Worm (Caenorhabditis elegans) whole organism, L3 larva: ENCODE measurements around the gene fbxa-220.

Experiments used
- R02D3.7 ChIP-seq: fragments of 150-350 bp; optimal IDR thresholded peaks from 2 replicates; lab custom pipeline; 2014; ENCODE audit warnings: missing biosample characterization, missing genetic modification characterization
- aly-2 ChIP-seq: fragments of 150-350 bp; optimal IDR thresholded peaks from 2 replicates; lab custom pipeline; 2014; ENCODE audit warnings: missing biosample characterization, missing genetic modification characterization
- ceh-28 ChIP-seq: fragments of 150-350 bp; optimal IDR thresholded peaks from 2 replicates; lab custom pipeline; 2014; ENCODE audit warnings: missing biosample characterization, missing genetic modification reagents, missing genetic modification characterization
- ceh-9 ChIP-seq: sonication (generic microtip); optimal IDR thresholded peaks from 2 replicates; lab custom pipeline; 2018; ENCODE audit warnings: missing biosample characterization, missing genetic modification characterization
- daf-12 ChIP-seq: fragments of 150-350 bp; optimal IDR thresholded peaks from 2 replicates; lab custom pipeline; 2014; ENCODE audit warnings: missing biosample characterization, missing genetic modification reagents, missing genetic modification characterization
- egl-27 ChIP-seq: sonication (generic microtip); optimal IDR thresholded peaks from 4 replicates; lab custom pipeline; 2017; ENCODE audit warnings: missing biosample characterization, missing genetic modification reagents, missing genetic modification characterization
- egl-5 ChIP-seq: fragments of 150-350 bp; optimal IDR thresholded peaks from 2 replicates; lab custom pipeline; 2017; ENCODE audit warnings: missing biosample characterization, missing genetic modification reagents, missing genetic modification characterization, inconsistent platforms
- elt-1 ChIP-seq: fragments of 150-350 bp; optimal IDR thresholded peaks from 2 replicates; lab custom pipeline; 2014; ENCODE audit warnings: missing biosample characterization, missing genetic modification characterization
- elt-2 ChIP-seq: sonication (generic microtip); optimal IDR thresholded peaks from 2 replicates; lab custom pipeline; 2016; ENCODE audit warnings: missing genetic modification reagents, mild to moderate bottlenecking, missing genetic modification characterization, missing compliant biosample characterization
- elt-3 ChIP-seq, 3 experiments: fragments of 150-350 bp in 1 of 3; sonication (generic microtip) in 2 of 3; optimal IDR thresholded peaks; 2 replicates in 2 of 3; 4 replicates in 1 of 3; lab custom pipeline; 2014 to 2017; ENCODE audit warnings: missing biosample characterization in 3 of 3, missing genetic modification characterization in 3 of 3
- eor-1 ChIP-seq, 2 experiments: fragments of 150-350 bp; optimal IDR thresholded peaks; 2 replicates each; lab custom pipeline; 2014 to 2018; ENCODE audit warnings: missing biosample characterization in 2 of 2, missing genetic modification characterization in 2 of 2
- fkh-10 ChIP-seq: sonication (generic microtip); optimal IDR thresholded peaks from 2 replicates; lab custom pipeline; 2017; ENCODE audit warnings: missing biosample characterization, missing genetic modification reagents, missing genetic modification characterization
- fkh-2 ChIP-seq: fragments of 150-350 bp; optimal IDR thresholded peaks from 2 replicates; lab custom pipeline; 2014; ENCODE audit warnings: missing biosample characterization, missing genetic modification reagents, missing genetic modification characterization
- fos-1 ChIP-seq: fragments of 150-350 bp; optimal IDR thresholded peaks from 2 replicates; lab custom pipeline; 2014; ENCODE audit warnings: missing biosample characterization, missing genetic modification characterization
- hmg-11 ChIP-seq: sonication (generic microtip); optimal IDR thresholded peaks from 2 replicates; lab custom pipeline; 2016; ENCODE audit warnings: missing genetic modification characterization, missing compliant biosample characterization
- jun-1 ChIP-seq: fragments of 150-350 bp; optimal IDR thresholded peaks from 2 replicates; lab custom pipeline; 2014; ENCODE audit warnings: missing biosample characterization, missing genetic modification reagents, missing genetic modification characterization
- lsy-12 ChIP-seq: sonication (generic microtip); optimal IDR thresholded peaks from 2 replicates; lab custom pipeline; 2016; ENCODE audit warnings: mild to moderate bottlenecking, missing genetic modification characterization, missing compliant biosample characterization
- mdl-1 ChIP-seq: fragments of 150-350 bp; optimal IDR thresholded peaks from 2 replicates; lab custom pipeline; 2014; ENCODE audit warnings: missing biosample characterization, missing genetic modification characterization
- nhr-12 ChIP-seq: fragments of 150-350 bp; optimal IDR thresholded peaks from 2 replicates; lab custom pipeline; 2014; ENCODE audit warnings: missing biosample characterization, missing genetic modification characterization
- nhr-23 ChIP-seq: fragments of 150-350 bp; optimal IDR thresholded peaks from 2 replicates; lab custom pipeline; 2014; ENCODE audit warnings: missing biosample characterization, missing genetic modification reagents, missing genetic modification characterization
- nhr-25 ChIP-seq: sonication (generic microtip); optimal IDR thresholded peaks from 2 replicates; lab custom pipeline; 2017; ENCODE audit warnings: missing biosample characterization, missing genetic modification characterization
- nhr-43 ChIP-seq: sonication (generic microtip); optimal IDR thresholded peaks from 2 replicates; lab custom pipeline; 2016; ENCODE audit warnings: mild to moderate bottlenecking, missing genetic modification characterization, missing compliant biosample characterization; ENCODE audit not compliant: poor library complexity, severe bottlenecking
- nhr-67 ChIP-seq: fragments of 150-350 bp; optimal IDR thresholded peaks from 2 replicates; lab custom pipeline; 2014; ENCODE audit warnings: missing biosample characterization, missing genetic modification characterization
- pqm-1 ChIP-seq: fragments of 150-350 bp; optimal IDR thresholded peaks from 2 replicates; lab custom pipeline; 2017; ENCODE audit warnings: missing biosample characterization, missing genetic modification characterization, inconsistent platforms
- skn-1 ChIP-seq: fragments of 150-350 bp; optimal IDR thresholded peaks from 2 replicates; lab custom pipeline; 2014; ENCODE audit warnings: missing biosample characterization, missing genetic modification characterization
- snpc-4 ChIP-seq: fragments of 150-350 bp; optimal IDR thresholded peaks from 2 replicates; lab custom pipeline; 2014; ENCODE audit warnings: missing biosample characterization, missing genetic modification characterization
- tbx-2 ChIP-seq: sonication (generic microtip); optimal IDR thresholded peaks from 2 replicates; lab custom pipeline; 2016; ENCODE audit warnings: mild to moderate bottlenecking, missing genetic modification characterization, missing compliant biosample characterization
- unc-39 ChIP-seq: sonication (generic microtip); optimal IDR thresholded peaks from 4 replicates; lab custom pipeline; 2017; ENCODE audit warnings: missing biosample characterization, missing genetic modification characterization
- unc-62 ChIP-seq: fragments of 150-350 bp; sonication (generic microtip); optimal IDR thresholded peaks from 4 replicates; lab custom pipeline; 2014; ENCODE audit warnings: missing biosample characterization, missing genetic modification reagents, missing genetic modification characterization
- ztf-11 ChIP-seq: fragments of 150-350 bp; optimal IDR thresholded peaks from 2 replicates; lab custom pipeline; 2014; ENCODE audit warnings: missing biosample characterization, missing genetic modification characterization
- ztf-4 ChIP-seq: fragments of 150-350 bp; optimal IDR thresholded peaks from 2 replicates; lab custom pipeline; 2014; ENCODE audit warnings: missing biosample characterization, missing genetic modification characterization

The fbxa-220 gene

DNA sequence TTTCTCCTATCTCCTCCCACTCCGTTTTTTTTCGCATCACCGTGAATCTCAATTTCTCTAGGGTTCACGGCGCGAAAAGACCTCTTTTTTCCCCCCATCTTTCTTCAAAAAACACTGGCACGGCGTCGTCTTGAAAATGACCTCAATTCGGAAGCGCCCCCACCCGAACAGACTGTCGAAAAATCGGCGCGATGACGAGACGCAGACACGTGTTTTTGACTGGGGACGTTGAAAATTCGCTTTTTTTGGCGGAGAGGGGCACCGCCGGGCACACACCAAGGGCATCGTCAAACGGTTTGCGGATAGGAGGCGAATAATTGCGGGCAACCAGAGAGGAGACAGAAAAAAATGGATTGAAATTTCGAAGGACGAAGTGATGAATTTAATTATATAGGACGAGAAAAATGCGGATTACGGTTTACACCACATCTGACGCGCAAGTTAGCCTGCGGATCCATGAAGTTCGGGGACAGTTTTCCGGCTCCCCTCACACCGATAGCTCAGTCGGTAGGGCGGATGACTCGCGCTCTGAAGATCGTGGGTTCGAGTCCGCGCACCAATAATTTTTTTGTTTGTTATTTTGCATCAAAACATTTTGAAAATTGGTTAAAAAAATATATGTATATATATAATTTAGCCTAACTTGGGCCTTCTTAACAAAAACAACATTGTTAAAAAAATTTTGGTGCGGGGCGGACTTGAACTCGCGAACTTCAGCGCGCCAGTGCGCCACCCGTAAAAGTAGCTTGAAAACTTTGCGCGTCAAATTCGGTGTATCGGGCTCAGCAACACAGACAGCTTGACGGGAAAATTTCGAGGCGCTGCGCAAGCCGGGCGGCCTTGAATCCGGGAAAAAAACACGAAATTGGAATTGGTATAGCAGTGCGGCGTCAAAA, 5.3 kb downstream of the fbxa-220 start:
- TF ChIP-seq ztf-11 (tag; lab: Kevin White, UChicago): no peak
- no peak for TF ChIP-seq nhr-12 (tag; lab: Kevin White, UChicago)
- TF ChIP-seq nhr-23 (tag; lab: Kevin White, UChicago): peak; percentile 28
- no peak for TF ChIP-seq unc-62
- TF ChIP-seq nhr-25 (tag; lab: Kevin White, UChicago): peak; percentile 77
- TF ChIP-seq egl-5: no peak
- peak; percentile 32 for TF ChIP-seq hmg-11 (tag; lab: Kevin White, UChicago)

- TF ChIP-seq aly-2: no peak
- no peak for TF ChIP-seq ztf-11 (tag; lab: Kevin White, UChicago)
- TF ChIP-seq elt-2 (tag; lab: Kevin White, UChicago): no peak
- no peak for TF ChIP-seq egl-27 (tag; lab: Kevin White, UChicago)
- TF ChIP-seq jun-1 (tag; lab: Kevin White, UChicago): no peak
- TF ChIP-seq nhr-25 (tag; lab: Kevin White, UChicago): no peak
- no peak for TF ChIP-seq nhr-67 (tag; lab: Kevin White, UChicago)
Measured at ce11 chrIII:11477307-11477706, 6.7 kb downstream of the fbxa-220 start.

ce11 chrIII:11474674-11475306, 9.2 kb downstream of the fbxa-220 start:
- no peak for TF ChIP-seq ztf-4 (tag; lab: Kevin White, UChicago)
- TF ChIP-seq skn-1 (tag; lab: Kevin White, UChicago): no peak
- no peak for TF ChIP-seq ztf-11 (tag; lab: Kevin White, UChicago)
- no peak for TF ChIP-seq lsy-12 (tag; lab: Kevin White, UChicago)
- TF ChIP-seq unc-62: no peak
- TF ChIP-seq unc-39 (tag; lab: Kevin White, UChicago): no peak
- no peak for TF ChIP-seq fos-1 (tag; lab: Kevin White, UChicago)
- no peak for TF ChIP-seq snpc-4

DNA sequence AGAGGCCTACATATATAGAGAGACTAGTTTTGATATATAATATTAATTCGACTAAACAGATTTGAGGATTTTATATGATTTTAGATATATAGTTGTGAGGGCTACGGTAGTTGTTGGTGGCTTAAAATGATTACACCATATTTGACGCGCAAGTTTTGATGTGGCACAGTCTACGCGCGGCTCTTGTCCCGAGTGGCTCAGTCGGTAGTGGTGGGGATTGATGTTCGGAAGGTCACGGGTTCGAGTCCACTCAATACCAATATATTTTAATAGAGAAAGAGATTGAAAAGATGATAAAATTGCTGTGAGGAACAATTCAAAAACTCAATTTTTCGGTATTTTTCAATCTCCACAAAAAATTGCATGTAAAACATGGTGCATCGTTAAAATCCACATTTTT, 11.1 kb downstream of the fbxa-220 start:
- TF ChIP-seq R02D3.7 (tag; lab: Kevin White, UChicago): no peak
- no peak for TF ChIP-seq unc-39 (tag; lab: Kevin White, UChicago)
- TF ChIP-seq tbx-2: no peak
- no peak for TF ChIP-seq nhr-12 (tag; lab: Kevin White, UChicago)
- no peak for TF ChIP-seq egl-27 (tag; lab: Kevin White, UChicago)
- no peak for TF ChIP-seq fkh-2
- TF ChIP-seq ceh-9 (tag; lab: Kevin White, UChicago): no peak
- no peak for TF ChIP-seq aly-2
- TF ChIP-seq ceh-28 (tag; lab: Kevin White, UChicago): no peak
- TF ChIP-seq elt-1: no peak
- no peak for TF ChIP-seq eor-1 (tag; optimal IDR thresholded peaks at IDR 0.05; lab: Kevin White, UChicago)
- TF ChIP-seq hmg-11 (tag; lab: Kevin White, UChicago): no peak
- no peak for TF ChIP-seq elt-3 (tag; optimal IDR thresholded peaks at IDR 0.05; lab: Kevin White, UChicago)
- TF ChIP-seq daf-12 (tag; lab: Kevin White, UChicago): no peak

ce11 chrIII:11471336-11471735, 12.7 kb downstream of the fbxa-220 start:
- no peak for TF ChIP-seq unc-62
- TF ChIP-seq fkh-2: no peak
- no peak for TF ChIP-seq nhr-23 (tag; lab: Kevin White, UChicago)
- TF ChIP-seq mdl-1 (tag; lab: Kevin White, UChicago): no peak
- TF ChIP-seq egl-27 (tag; lab: Kevin White, UChicago): no peak
- no peak for TF ChIP-seq aly-2
- TF ChIP-seq nhr-12 (tag; lab: Kevin White, UChicago): no peak
- no peak for TF ChIP-seq ceh-28 (tag; lab: Kevin White, UChicago)
- TF ChIP-seq ztf-11 (tag; lab: Kevin White, UChicago): no peak
- no peak for TF ChIP-seq fkh-10 (GFP tag; lab: Kevin White, UChicago)
- TF ChIP-seq nhr-43 (tag; lab: Kevin White, UChicago): no peak
- TF ChIP-seq pqm-1 (tag; lab: Kevin White, UChicago): no peak
- TF ChIP-seq daf-12 (tag; lab: Kevin White, UChicago): no peak
- TF ChIP-seq R02D3.7 (tag; lab: Kevin White, UChicago): no peak
- TF ChIP-seq, all 47 proteins: peak for 0
